Worm (Caenorhabditis elegans) whole organism, young adult: ENCODE results near the gene ceh-38.

Experiments used
- F37B4.10 ChIP-seq: fragments of 200-800 bp; sonication (Bioruptor generic); IDR thresholded peaks from 2 replicates; pipeline ENCODE4 v1.3.6; 2022; ENCODE audit warnings: missing genetic modification characterization, missing compliant biosample characterization
- Y53G8AR.9 ChIP-seq: fragments of 200-800 bp; sonication (Bioruptor generic); conservative IDR thresholded peaks from 2 replicates; pipeline ENCODE4 v1.3.6; 2022; ENCODE audit warnings: missing genetic modification reagents, missing genetic modification characterization, missing compliant biosample characterization
- bed-2 ChIP-seq: fragments of 200-800 bp; sonication (Bioruptor generic); IDR thresholded peaks from 2 replicates; pipeline ENCODE4 v1.3.6; 2022; ENCODE audit warnings: missing genetic modification reagents, missing genetic modification characterization, missing compliant biosample characterization
- dox-1 ChIP-seq: fragments of 200-800 bp; sonication (Bioruptor generic); IDR thresholded peaks from 2 replicates; pipeline ENCODE4 v1.3.6; 2022; ENCODE audit warnings: missing genetic modification reagents, missing genetic modification characterization, missing compliant biosample characterization
- dpl-1 ChIP-seq: fragments of 150-350 bp; optimal IDR thresholded peaks from 2 replicates; lab custom pipeline; 2014; ENCODE audit warnings: missing biosample characterization, missing genetic modification reagents, missing genetic modification characterization
- lag-1 ChIP-seq: fragments of 200-800 bp; sonication (Bioruptor generic); IDR thresholded peaks from 2 replicates; pipeline ENCODE4 v1.3.6; 2022; ENCODE audit warnings: missing genetic modification reagents, missing genetic modification characterization, missing compliant biosample characterization
- lin-54 ChIP-seq: fragments of 200-800 bp; sonication (Bioruptor generic); optimal IDR thresholded peaks from 2 replicates; lab custom pipeline; 2018; ENCODE audit warnings: mild to moderate bottlenecking, missing genetic modification characterization, missing compliant biosample characterization
- madf-3 ChIP-seq: fragments of 200-800 bp; sonication (Bioruptor generic); IDR thresholded peaks from 2 replicates; pipeline ENCODE4 v1.3.6; 2022; ENCODE audit warnings: missing genetic modification reagents, missing genetic modification characterization, missing compliant biosample characterization
- mxl-1 ChIP-seq: sonication (generic microtip); optimal IDR thresholded peaks from 2 replicates; lab custom pipeline; 2016; ENCODE audit warnings: missing genetic modification characterization, missing compliant biosample characterization
- snpc-4 ChIP-seq, 5 experiments: fragments of 150-350 bp in 1 of 5; sonication (generic microtip) in 4 of 5; optimal IDR thresholded peaks; 2 replicates each; lab custom pipeline; 2014 to 2018; ENCODE audit warnings: missing genetic modification characterization in 5 of 5, missing biosample characterization in 3 of 5, antibody characterized with exemption in 2 of 5, mild to moderate bottlenecking in 2 of 5, missing compliant biosample characterization in 2 of 5, missing genotype in 2 of 5, moderate library complexity in 2 of 5, missing genetic modification reagents in 1 of 5
- tlf-1 ChIP-seq: fragments of 200-800 bp; sonication (Bioruptor generic); optimal IDR thresholded peaks from 2 replicates; lab custom pipeline; 2018; ENCODE audit warnings: mild to moderate bottlenecking, missing genetic modification characterization, missing compliant biosample characterization
- unc-62 ChIP-seq: fragments of 150-350 bp; optimal IDR thresholded peaks from 2 replicates; lab custom pipeline; 2014; ENCODE audit warnings: missing biosample characterization, missing genetic modification reagents, missing genetic modification characterization

- no peak for TF ChIP-seq F37B4.10 (GFP tag; lab: Robert Waterston, UW)
- no peak for TF ChIP-seq bed-2
- TF ChIP-seq Y53G8AR.9 (GFP tag; lab: Robert Waterston, UW), result no peak
- TF ChIP-seq unc-62 (GFP tag; lab: Kevin White, UChicago), result no peak
- no peak for TF ChIP-seq dpl-1 (GFP tag; lab: Kevin White, UChicago)
- TF ChIP-seq lag-1 (GFP tag; lab: Robert Waterston, UW), result no peak
- TF ChIP-seq madf-3, result no peak
- TF ChIP-seq dox-1 (GFP tag; lab: Robert Waterston, UW), result no peak
- TF ChIP-seq mxl-1, result no peak
- no peak for TF ChIP-seq tlf-1 (GFP tag; lab: Kevin White, UChicago)
- TF ChIP-seq lin-54 (GFP tag; lab: Kevin White, UChicago), result no peak
- no peak for TF ChIP-seq snpc-4 (GFP tag; optimal IDR thresholded peaks at IDR 0.05; lab: Kevin White, UChicago)
- no peak for TF ChIP-seq snpc-4 (tag; optimal IDR thresholded peaks at IDR 0.05; lab: Kevin White, UChicago)
Observed at ce11 chrII:6979646-6980045, 28.3 kb downstream of the ceh-38 start, which contains the start of gene C15F1.2.
